Fruit fly (Drosophila melanogaster) whole organism, wandering third instar larva: Measurements from ENCODE around the gene mRpL50.

Experiments used
- Rel ChIP-seq, 2 experiments: fragments of 200-800 bp; sonication (Bioruptor generic) in 1 of 2; optimal IDR thresholded peaks; 2 replicates in 1 of 2; 3 replicates in 1 of 2; lab custom pipeline; 2016 to 2019; ENCODE audit warnings: mild to moderate bottlenecking in 2 of 2, missing biosample characterization in 2 of 2, missing genetic modification characterization in 2 of 2, moderate library complexity in 1 of 2
- lola ChIP-seq: fragments of >200 bp; optimal IDR thresholded peaks from 2 replicates; lab custom pipeline; 2017; ENCODE audit warnings: missing biosample characterization, missing genetic modification characterization
- woc ChIP-seq: sonication (Bioruptor generic); optimal IDR thresholded peaks from 2 replicates; lab custom pipeline; 2016; ENCODE audit warnings: missing biosample characterization, mild to moderate bottlenecking, missing genetic modification characterization

dm6 chr3L:7241217-7241859 lies 2.4 kb downstream of the mRpL50 start, which contains the start of the genes RpL18 and Neos:
- no peak for TF ChIP-seq Rel (GFP tag; optimal IDR thresholded peaks at IDR 0.05; lab: Kevin White, UChicago)
- peak; percentile 44 for TF ChIP-seq Rel (tag; optimal IDR thresholded peaks at IDR 0.05; lab: Kevin White, UChicago)
- no peak for TF ChIP-seq lola (GFP tag; lab: Kevin White, UChicago)
- peak; percentile 63 for TF ChIP-seq woc (GFP tag; lab: Kevin White, UChicago)
